Worm (Caenorhabditis elegans) whole organism, L4 larva: ENCODE data around the gene uda-1.

Experiments
- D1046.2 ChIP-seq: fragments of 200-800 bp; sonication (Bioruptor generic); IDR thresholded peaks from 2 replicates; pipeline ENCODE4 v1.3.6; 2022; ENCODE audit warnings: missing genetic modification characterization, missing compliant biosample characterization
- F10B5.3 ChIP-seq: sonication (generic microtip); optimal IDR thresholded peaks from 2 replicates; lab custom pipeline; 2016; ENCODE audit warnings: mild to moderate bottlenecking, missing genetic modification characterization, missing compliant biosample characterization
- F26F4.8 ChIP-seq: fragments of 200-800 bp; sonication (Bioruptor generic); conservative IDR thresholded peaks from 2 replicates; pipeline ENCODE4 v1.3.6; 2022; ENCODE audit warnings: missing genetic modification characterization, missing compliant biosample characterization
- F49E8.2 ChIP-seq: sonication (generic microtip); optimal IDR thresholded peaks from 2 replicates; lab custom pipeline; 2016; ENCODE audit warnings: missing compliant biosample characterization, mild to moderate bottlenecking, missing genetic modification characterization, borderline replicate concordance
- T20F7.1 ChIP-seq: fragments of 200-800 bp; sonication (Bioruptor generic); optimal IDR thresholded peaks from 2 replicates; lab custom pipeline; 2018; ENCODE audit warnings: mild to moderate bottlenecking, missing genetic modification characterization, missing compliant biosample characterization
- Y105C5A.15 ChIP-seq: fragments of 200-800 bp; sonication (Bioruptor generic); IDR thresholded peaks from 2 replicates; pipeline ENCODE4 v1.3.6; 2022; ENCODE audit warnings: missing genetic modification characterization, missing compliant biosample characterization
- Y5F2A.4 ChIP-seq: fragments of 200-800 bp; sonication (Bioruptor generic); optimal IDR thresholded peaks from 2 replicates; lab custom pipeline; 2018; ENCODE audit warnings: mild to moderate bottlenecking, missing genetic modification characterization, missing compliant biosample characterization
- ZK546.5 ChIP-seq, 2 experiments: sonication (generic microtip); optimal IDR thresholded peaks; 2 replicates each; lab custom pipeline; 2017; ENCODE audit warnings: missing biosample characterization in 2 of 2, missing genetic modification characterization in 2 of 2
- aly-2 ChIP-seq: sonication (generic microtip); optimal IDR thresholded peaks from 2 replicates; lab custom pipeline; 2018; ENCODE audit warnings: missing biosample characterization, missing genetic modification characterization
- ama-1 ChIP-seq: fragments of 150-350 bp; optimal IDR thresholded peaks from 2 replicates; lab custom pipeline; 2014; ENCODE audit warnings: inconsistent platforms, mixed read lengths
- arid-1 ChIP-seq: fragments of 200-800 bp; sonication (Bioruptor generic); conservative IDR thresholded peaks from 2 replicates; pipeline ENCODE4 v1.3.6; 2022; ENCODE audit warnings: missing genetic modification reagents, missing genetic modification characterization, missing compliant biosample characterization
- attf-4 ChIP-seq: sonication (generic microtip); optimal IDR thresholded peaks from 3 replicates; lab custom pipeline; 2017; ENCODE audit warnings: missing biosample characterization, missing genetic modification characterization
- ceh-20 ChIP-seq: fragments of 200-800 bp; sonication (Bioruptor generic); IDR thresholded peaks from 2 replicates; pipeline ENCODE4 v1.3.6; 2022; ENCODE audit warnings: missing genetic modification reagents, missing genetic modification characterization, missing compliant biosample characterization
- ceh-32 ChIP-seq: sonication (generic microtip); optimal IDR thresholded peaks from 2 replicates; lab custom pipeline; 2016; ENCODE audit warnings: mild to moderate bottlenecking, missing genetic modification characterization, missing compliant biosample characterization; ENCODE audit not compliant: poor library complexity
- cey-2 ChIP-seq: sonication (generic microtip); optimal IDR thresholded peaks from 3 replicates; lab custom pipeline; 2017; ENCODE audit warnings: missing genetic modification characterization, mild to moderate bottlenecking, missing compliant biosample characterization, antibody characterized with exemption, borderline replicate concordance; ENCODE audit not compliant: insufficient read depth
- daf-16 ChIP-seq, 3 experiments: sonication (generic microtip); optimal IDR thresholded peaks; 2 replicates each; lab custom pipeline; 2016 to 2017; ENCODE audit warnings: missing genetic modification characterization in 3 of 3, missing genetic modification reagents in 3 of 3, mild to moderate bottlenecking in 2 of 3, missing compliant biosample characterization in 2 of 3, missing biosample characterization in 1 of 3, moderate library complexity in 1 of 3
- dmd-6 ChIP-seq: fragments of 200-800 bp; sonication (Bioruptor generic); IDR thresholded peaks from 2 replicates; pipeline ENCODE4 v1.3.6; 2022; ENCODE audit warnings: missing genetic modification reagents, missing genetic modification characterization, missing compliant biosample characterization
- egl-27 ChIP-seq: sonication (generic microtip); optimal IDR thresholded peaks from 3 replicates; lab custom pipeline; 2017; ENCODE audit warnings: missing biosample characterization, missing genetic modification reagents, missing genetic modification characterization
- fos-1 ChIP-seq: fragments of 150-350 bp; optimal IDR thresholded peaks from 2 replicates; lab custom pipeline; 2014; ENCODE audit warnings: missing biosample characterization, missing genetic modification characterization
- gei-8 ChIP-seq: fragments of 200-800 bp; sonication (Bioruptor generic); optimal IDR thresholded peaks from 2 replicates; lab custom pipeline; 2018; ENCODE audit warnings: mild to moderate bottlenecking, missing genetic modification characterization, missing compliant biosample characterization
- hlh-11 ChIP-seq: fragments of 200-800 bp; sonication (Bioruptor generic); optimal IDR thresholded peaks from 2 replicates; lab custom pipeline; 2018; ENCODE audit warnings: mild to moderate bottlenecking, missing genetic modification characterization, missing compliant biosample characterization
- hmg-1.1 ChIP-seq: fragments of 200-800 bp; sonication (Bioruptor generic); IDR thresholded peaks from 2 replicates; pipeline ENCODE4 v1.3.6; 2022; ENCODE audit warnings: missing genetic modification reagents, missing genetic modification characterization, missing compliant biosample characterization
- jun-1 ChIP-seq: fragments of 150-350 bp; optimal IDR thresholded peaks from 2 replicates; lab custom pipeline; 2014; ENCODE audit warnings: missing biosample characterization, missing genetic modification reagents, missing genetic modification characterization
- lin-13 ChIP-seq: fragments of 150-350 bp; optimal IDR thresholded peaks from 2 replicates; lab custom pipeline; 2014; ENCODE audit warnings: missing biosample characterization, missing genetic modification reagents, missing genetic modification characterization
- lin-38 ChIP-seq: fragments of 200-800 bp; sonication (Bioruptor generic); IDR thresholded peaks from 2 replicates; pipeline ENCODE4 v1.3.6; 2022; ENCODE audit warnings: missing genetic modification reagents, missing genetic modification characterization, missing compliant biosample characterization
- lsy-2 ChIP-seq, 2 experiments: fragments of 150-350 bp in 1 of 2; sonication (generic microtip) in 1 of 2; optimal IDR thresholded peaks; 2 replicates each; lab custom pipeline; 2014 to 2017; ENCODE audit warnings: missing biosample characterization in 2 of 2, missing genetic modification characterization in 2 of 2
- madf-9 ChIP-seq: fragments of 200-800 bp; sonication (Bioruptor generic); conservative IDR thresholded peaks from 2 replicates; pipeline ENCODE4 v1.3.6; 2022; ENCODE audit warnings: missing genetic modification reagents, missing genetic modification characterization, missing compliant biosample characterization
- mdl-1 ChIP-seq, 2 experiments: fragments of 150-350 bp in 1 of 2; sonication (generic microtip) in 1 of 2; optimal IDR thresholded peaks; 2 replicates each; lab custom pipeline; 2014 to 2017; ENCODE audit warnings: missing biosample characterization in 2 of 2, missing genetic modification characterization in 2 of 2
- mdt-29 ChIP-seq: fragments of 200-800 bp; sonication (Bioruptor generic); IDR thresholded peaks from 2 replicates; pipeline ENCODE4 v1.3.6; 2022; ENCODE audit warnings: missing genetic modification reagents, missing genetic modification characterization, missing compliant biosample characterization
- nhr-10 ChIP-seq: fragments of 150-350 bp; optimal IDR thresholded peaks from 2 replicates; lab custom pipeline; 2014; ENCODE audit warnings: missing biosample characterization, missing genetic modification characterization
- nhr-102 ChIP-seq: sonication (generic microtip); optimal IDR thresholded peaks from 2 replicates; lab custom pipeline; 2016; ENCODE audit warnings: mild to moderate bottlenecking, missing genetic modification characterization, moderate library complexity, missing compliant biosample characterization
- nhr-111 ChIP-seq: fragments of 200-800 bp; sonication (Bioruptor generic); optimal IDR thresholded peaks from 2 replicates; lab custom pipeline; 2018; ENCODE audit warnings: mild to moderate bottlenecking, missing genetic modification characterization, missing compliant biosample characterization
- nhr-41 ChIP-seq: fragments of 200-800 bp; sonication (Bioruptor generic); IDR thresholded peaks from 2 replicates; pipeline ENCODE4 v1.3.6; 2022; ENCODE audit warnings: missing genetic modification reagents, missing genetic modification characterization, missing compliant biosample characterization
- nhr-42 ChIP-seq: fragments of 200-800 bp; sonication (Bioruptor generic); IDR thresholded peaks from 2 replicates; pipeline ENCODE4 v1.3.6; 2022; ENCODE audit warnings: missing genetic modification characterization, missing compliant biosample characterization
- pha-4 ChIP-seq, 2 experiments: fragments of 150-350 bp in 1 of 2; fragments of 200-800 bp in 1 of 2; sonication (Bioruptor generic) in 1 of 2; IDR thresholded peaks in 1 of 2; optimal IDR thresholded peaks in 1 of 2; 2 replicates each; pipeline versions ENCODE4 v1.3.6 to Lab custom; 2014 to 2022; ENCODE audit warnings: missing genetic modification characterization in 2 of 2, missing genetic modification reagents in 2 of 2, missing biosample characterization in 1 of 2, missing compliant biosample characterization in 1 of 2
- pqm-1 ChIP-seq: sonication (generic microtip); optimal IDR thresholded peaks from 2 replicates; lab custom pipeline; 2017; ENCODE audit warnings: missing biosample characterization, missing genetic modification characterization
- rbr-2 ChIP-seq: sonication (generic microtip); optimal IDR thresholded peaks from 2 replicates; lab custom pipeline; 2016; ENCODE audit warnings: missing genotype, missing genetic modification characterization, missing compliant biosample characterization
- saeg-2 ChIP-seq: fragments of 200-800 bp; sonication (Bioruptor generic); IDR thresholded peaks from 2 replicates; pipeline ENCODE4 v1.3.6; 2022; ENCODE audit warnings: missing genetic modification reagents, missing genetic modification characterization, missing compliant biosample characterization
- set-16 ChIP-seq: fragments of 200-800 bp; sonication (Bioruptor generic); IDR thresholded peaks from 2 replicates; pipeline ENCODE4 v1.3.6; 2022; ENCODE audit warnings: missing genetic modification reagents, missing genetic modification characterization, missing compliant biosample characterization
- skn-1 ChIP-seq: fragments of 150-350 bp; optimal IDR thresholded peaks from 2 replicates; lab custom pipeline; 2014; ENCODE audit warnings: missing biosample characterization, missing genetic modification characterization
- snpc-1.2 ChIP-seq: fragments of 200-800 bp; sonication (Bioruptor generic); IDR thresholded peaks from 2 replicates; pipeline ENCODE4 v1.3.6; 2022; ENCODE audit warnings: missing genetic modification reagents, missing genetic modification characterization, missing compliant biosample characterization
- tag-97 ChIP-seq: fragments of 200-800 bp; sonication (Bioruptor generic); IDR thresholded peaks from 2 replicates; pipeline ENCODE4 v1.3.6; 2022; ENCODE audit warnings: missing genetic modification characterization, missing compliant biosample characterization
- unc-39 ChIP-seq: sonication (generic microtip); optimal IDR thresholded peaks from 2 replicates; lab custom pipeline; 2017; ENCODE audit warnings: missing biosample characterization, missing genetic modification characterization
- unc-62 ChIP-seq, 3 experiments: fragments of 150-350 bp in 1 of 3; sonication (generic microtip); optimal IDR thresholded peaks in 2 of 3; peaks in 1 of 3; 1 replicate in 1 of 3; 2 replicates in 2 of 3; lab custom pipeline; 2014 to 2017; ENCODE audit warnings: missing biosample characterization in 3 of 3, missing genetic modification characterization in 3 of 3, missing genetic modification reagents in 3 of 3, missing genotype in 1 of 3
- vab-7 ChIP-seq: fragments of 200-800 bp; sonication (Bioruptor generic); IDR thresholded peaks from 2 replicates; pipeline ENCODE4 v1.3.6; 2022; ENCODE audit warnings: missing genetic modification reagents, missing genetic modification characterization, missing compliant biosample characterization
- zag-1 ChIP-seq: fragments of 150-350 bp; optimal IDR thresholded peaks from 2 replicates; lab custom pipeline; 2014; ENCODE audit warnings: missing biosample characterization, missing genetic modification characterization
- zfp-2 ChIP-seq: sonication (generic microtip); optimal IDR thresholded peaks from 2 replicates; lab custom pipeline; 2016; ENCODE audit warnings: mild to moderate bottlenecking, missing genetic modification characterization, missing compliant biosample characterization
- zip-11 ChIP-seq: fragments of 200-800 bp; sonication (Bioruptor generic); IDR thresholded peaks from 2 replicates; pipeline ENCODE4 v1.3.6; 2022; ENCODE audit warnings: missing genetic modification characterization, missing compliant biosample characterization
- ztf-11 ChIP-seq: fragments of 150-350 bp; optimal IDR thresholded peaks from 2 replicates; lab custom pipeline; 2014; ENCODE audit warnings: missing biosample characterization, missing genetic modification characterization
- ztf-7 ChIP-seq: fragments of 150-350 bp; optimal IDR thresholded peaks from 2 replicates; lab custom pipeline; 2014; ENCODE audit warnings: missing biosample characterization, missing genetic modification characterization

The uda-1 gene

ce11 chrV:9970119-9970518 is 34.4 kb upstream of the uda-1 start (continued):
- TF ChIP-seq saeg-2 (peak; percentile 65; the same call in 1 of the 2 replicates), snpc-1.2 (GFP tag; lab: Robert Waterston, UW) (peak; percentile 93), fos-1 (tag; lab: Kevin White, UChicago) (no peak), rbr-2 (peak; percentile 82), zip-11 (GFP tag; lab: Robert Waterston, UW) (peak; percentile 91), lsy-2 (tag; optimal IDR thresholded peaks at IDR 0.05; lab: Kevin White, UChicago) (peak in 1 of 2 experiments; percentile 58), dmd-6 (GFP tag; lab: Robert Waterston, UW) (peak; percentile 69), pha-4 (GFP tag; IDR thresholded peaks at IDR 0.05; lab: Robert Waterston, UW) (peak; percentile 96), pha-4 (tag; optimal IDR thresholded peaks at IDR 0.05; lab: Kevin White, UChicago) (no peak), zfp-2 (tag; lab: Kevin White, UChicago) (peak; percentile 47), unc-62 (GFP tag; optimal IDR thresholded peaks at IDR 0.05 in 1 of 2; lab: Kevin White, UChicago) (no peak), unc-62 (tag; optimal IDR thresholded peaks at IDR 0.05; lab: Kevin White, UChicago) (no peak), daf-16 (GFP tag; optimal IDR thresholded peaks at IDR 0.05; lab: Kevin White, UChicago) (peak; percentile 79 to 96), daf-16 (tag; optimal IDR thresholded peaks at IDR 0.05; lab: Kevin White, UChicago) (no peak), T20F7.1 (no peak), lin-38 (GFP tag; lab: Robert Waterston, UW) (peak; percentile 87), madf-9 (GFP tag; lab: Robert Waterston, UW) (peak; percentile 83), ceh-20 (GFP tag; lab: Robert Waterston, UW) (peak; percentile 83), nhr-41 (GFP tag; lab: Robert Waterston, UW) (peak; percentile 98), arid-1 (peak; percentile 92), mdt-29 (GFP tag; lab: Robert Waterston, UW) (peak; percentile 74; the same call in 1 of the 2 replicates), cey-2 (tag; lab: Kevin White, UChicago) (no peak), gei-8 (GFP tag; lab: Kevin White, UChicago) (peak; percentile 95), jun-1 (no peak), Y5F2A.4 (GFP tag; lab: Kevin White, UChicago) (peak; percentile 92), egl-27 (tag; lab: Kevin White, UChicago) (no peak), skn-1 (tag; lab: Kevin White, UChicago) (no peak), mdl-1 (tag; optimal IDR thresholded peaks at IDR 0.05; lab: Kevin White, UChicago) (no peak), hmg-1.1 (GFP tag; lab: Robert Waterston, UW) (peak; percentile 93), D1046.2 (GFP tag; lab: Robert Waterston, UW) (peak; percentile 90), vab-7 (GFP tag; lab: Robert Waterston, UW) (peak; percentile 98), set-16 (GFP tag; lab: Robert Waterston, UW) (peak; percentile 73), pqm-1 (tag; lab: Kevin White, UChicago) (no peak), attf-4 (tag; lab: Kevin White, UChicago) (no peak), nhr-42 (GFP tag; lab: Robert Waterston, UW) (peak; percentile 92), nhr-111 (GFP tag; lab: Kevin White, UChicago) (peak; percentile 94), nhr-10 (tag; lab: Kevin White, UChicago) (no peak), tag-97 (GFP tag; lab: Robert Waterston, UW) (0 out of 2 replicates have a peak, but pooled peaks have one; percentile 41), lin-13 (GFP tag; lab: Kevin White, UChicago) (peak; percentile 60), aly-2 (tag; lab: Kevin White, UChicago) (no peak), ama-1 (lab: Kevin White, UChicago) (no peak), hlh-11 (tag; lab: Kevin White, UChicago) (peak; percentile 69), ztf-11 (no peak), F49E8.2 (tag; lab: Kevin White, UChicago) (peak; percentile 83), unc-39 (no peak), F10B5.3 (tag; lab: Kevin White, UChicago) (peak; percentile 80), F26F4.8 (GFP tag; lab: Robert Waterston, UW) (peak; percentile 99), nhr-102 (tag; lab: Kevin White, UChicago) (peak; percentile 75), ztf-7 (tag; lab: Kevin White, UChicago) (peak; percentile 66), ceh-32 (peak; percentile 13), Y105C5A.15 (GFP tag; lab: Robert Waterston, UW) (peak; percentile 95; the same call in 1 of the 2 replicates), ZK546.5 (tag; optimal IDR thresholded peaks at IDR 0.05; lab: Kevin White, UChicago) (no peak), zag-1 (tag; lab: Kevin White, UChicago) (no peak)
